Worm (Caenorhabditis elegans) whole organism, L1 larva: ENCODE results near the gene R06F6.8.

Source experiments
- C04F5.9 ChIP-seq: sonication (generic microtip); optimal IDR thresholded peaks from 2 replicates; lab custom pipeline; 2016; ENCODE audit warnings: missing genetic modification characterization, missing compliant biosample characterization
- C16A3.4 ChIP-seq: fragments of 150-350 bp; optimal IDR thresholded peaks from 2 replicates; lab custom pipeline; 2014; ENCODE audit warnings: missing biosample characterization, missing genetic modification characterization
- C34B4.2 ChIP-seq: sonication (generic microtip); optimal IDR thresholded peaks from 2 replicates; lab custom pipeline; 2017; ENCODE audit warnings: mild to moderate bottlenecking, missing genetic modification characterization, missing compliant biosample characterization
- F16B12.6 ChIP-seq: fragments of 150-350 bp; optimal IDR thresholded peaks from 2 replicates; lab custom pipeline; 2014; ENCODE audit warnings: missing biosample characterization, missing genetic modification characterization
- aly-2 ChIP-seq: fragments of 150-350 bp; optimal IDR thresholded peaks from 2 replicates; lab custom pipeline; 2014; ENCODE audit warnings: missing biosample characterization, missing genetic modification characterization
- blmp-1 ChIP-seq: fragments of 150-350 bp; optimal IDR thresholded peaks from 2 replicates; lab custom pipeline; 2014; ENCODE audit warnings: missing biosample characterization, missing genetic modification characterization
- ceh-63 ChIP-seq: fragments of 200-800 bp; sonication (Bioruptor generic); optimal IDR thresholded peaks from 2 replicates; lab custom pipeline; 2018; ENCODE audit warnings: mild to moderate bottlenecking, missing genetic modification characterization, missing compliant biosample characterization
- ceh-8 ChIP-seq: fragments of 200-800 bp; sonication (Bioruptor generic); optimal IDR thresholded peaks from 2 replicates; lab custom pipeline; 2018; ENCODE audit warnings: mild to moderate bottlenecking, missing genetic modification characterization, moderate library complexity, missing compliant biosample characterization
- ceh-82 ChIP-seq, 3 experiments: fragments of 150-350 bp in 1 of 3; sonication (generic microtip) in 2 of 3; optimal IDR thresholded peaks; 2 replicates each; lab custom pipeline; 2014 to 2017; ENCODE audit warnings: missing biosample characterization in 3 of 3, missing genetic modification characterization in 3 of 3
- ceh-90 ChIP-seq: sonication (generic microtip); optimal IDR thresholded peaks from 2 replicates; lab custom pipeline; 2016; ENCODE audit warnings: missing genetic modification characterization, missing compliant biosample characterization
- dpl-1 ChIP-seq, 3 experiments: fragments of 150-350 bp in 2 of 3; sonication (generic microtip) in 1 of 3; optimal IDR thresholded peaks; 2 replicates each; lab custom pipeline; 2014 to 2017; ENCODE audit warnings: missing biosample characterization in 3 of 3, missing genetic modification characterization in 3 of 3, missing genetic modification reagents in 3 of 3
- efl-1 ChIP-seq, 4 experiments: fragments of 150-350 bp; optimal IDR thresholded peaks in 3 of 4; peaks in 1 of 4; 1 replicate in 1 of 4; 2 replicates in 3 of 4; lab custom pipeline; 2014; ENCODE audit warnings: missing biosample characterization in 2 of 4, missing genetic modification characterization in 2 of 4, missing genetic modification reagents in 2 of 4
- ets-5 ChIP-seq: fragments of 200-800 bp; sonication (Bioruptor generic); IDR thresholded peaks from 2 replicates; pipeline ENCODE4 v1.3.6; 2022; ENCODE audit warnings: missing genetic modification characterization, missing compliant biosample characterization
- fkh-10 ChIP-seq: sonication (generic microtip); optimal IDR thresholded peaks from 2 replicates; lab custom pipeline; 2017; ENCODE audit warnings: missing biosample characterization, missing genetic modification reagents, missing genetic modification characterization
- fkh-4 ChIP-seq: sonication (generic microtip); optimal IDR thresholded peaks from 2 replicates; lab custom pipeline; 2016; ENCODE audit warnings: missing compliant biosample characterization, missing genetic modification characterization, borderline replicate concordance
- fos-1 ChIP-seq: fragments of 150-350 bp; optimal IDR thresholded peaks from 2 replicates; lab custom pipeline; 2014; ENCODE audit warnings: missing biosample characterization, missing genetic modification characterization
- irx-1 ChIP-seq: sonication (generic microtip); optimal IDR thresholded peaks from 2 replicates; lab custom pipeline; 2016; ENCODE audit warnings: missing genetic modification characterization, missing compliant biosample characterization
- isw-1 ChIP-seq: fragments of 200-800 bp; sonication (Bioruptor generic); IDR thresholded peaks from 2 replicates; pipeline ENCODE4 v1.3.6; 2022; ENCODE audit warnings: missing genetic modification characterization, missing compliant biosample characterization
- lin-14 ChIP-seq: fragments of 200-800 bp; sonication (Bioruptor generic); optimal IDR thresholded peaks from 2 replicates; lab custom pipeline; 2018; ENCODE audit warnings: mild to moderate bottlenecking, missing genetic modification characterization, moderate library complexity, missing compliant biosample characterization
- lin-15B ChIP-seq: fragments of 150-350 bp; sonication (generic microtip); optimal IDR thresholded peaks from 3 replicates; lab custom pipeline; 2014; ENCODE audit warnings: missing biosample characterization, missing genetic modification characterization
- lir-3 ChIP-seq: sonication (generic microtip); optimal IDR thresholded peaks from 2 replicates; lab custom pipeline; 2016; ENCODE audit warnings: mild to moderate bottlenecking, missing genetic modification characterization, moderate library complexity, missing compliant biosample characterization; ENCODE audit not compliant: poor library complexity
- lsy-2 ChIP-seq, 2 experiments: fragments of 150-350 bp; optimal IDR thresholded peaks; 2 replicates each; lab custom pipeline; 2014; ENCODE audit warnings: missing biosample characterization in 2 of 2, missing genetic modification characterization in 2 of 2
- mab-9 ChIP-seq: fragments of 200-800 bp; sonication (Bioruptor generic); IDR thresholded peaks from 2 replicates; pipeline ENCODE4 v1.3.6; 2022; ENCODE audit warnings: missing genetic modification reagents, missing genetic modification characterization, missing compliant biosample characterization
- mdl-1 ChIP-seq, 2 experiments: fragments of 150-350 bp; optimal IDR thresholded peaks; 2 replicates each; lab custom pipeline; 2014 to 2017; ENCODE audit warnings: missing biosample characterization in 2 of 2, missing genetic modification characterization in 2 of 2, inconsistent platforms in 1 of 2
- mep-1 ChIP-seq: fragments of 150-350 bp; optimal IDR thresholded peaks from 2 replicates; lab custom pipeline; 2014; ENCODE audit warnings: missing biosample characterization, missing genetic modification characterization
- nhr-19 ChIP-seq: fragments of 200-800 bp; sonication (Bioruptor generic); conservative IDR thresholded peaks from 2 replicates; pipeline ENCODE4 v1.3.6; 2022; ENCODE audit warnings: missing genetic modification characterization, missing compliant biosample characterization
- nhr-237 ChIP-seq: fragments of 150-350 bp; optimal IDR thresholded peaks from 2 replicates; lab custom pipeline; 2014; ENCODE audit warnings: missing biosample characterization, missing genetic modification characterization
- nhr-47 ChIP-seq: sonication (generic microtip); optimal IDR thresholded peaks from 2 replicates; lab custom pipeline; 2016; ENCODE audit warnings: mild to moderate bottlenecking, missing genetic modification characterization, moderate library complexity, missing compliant biosample characterization
- nhr-76 ChIP-seq: sonication (generic microtip); optimal IDR thresholded peaks from 2 replicates; lab custom pipeline; 2017; ENCODE audit warnings: missing biosample characterization, missing genetic modification characterization
- nhr-77 ChIP-seq: fragments of 150-350 bp; optimal IDR thresholded peaks from 2 replicates; lab custom pipeline; 2014; ENCODE audit warnings: missing biosample characterization, missing genetic modification characterization
- nhr-90 ChIP-seq: sonication (generic microtip); optimal IDR thresholded peaks from 2 replicates; lab custom pipeline; 2016; ENCODE audit warnings: mild to moderate bottlenecking, missing genetic modification characterization, missing compliant biosample characterization; ENCODE audit not compliant: poor library complexity
- pag-3 ChIP-seq: sonication (generic microtip); optimal IDR thresholded peaks from 2 replicates; lab custom pipeline; 2017; ENCODE audit warnings: missing genetic modification characterization, mild to moderate bottlenecking, missing compliant biosample characterization, antibody characterized with exemption, borderline replicate concordance; ENCODE audit not compliant: insufficient read depth
- sox-4 ChIP-seq: sonication (generic microtip); optimal IDR thresholded peaks from 2 replicates; lab custom pipeline; 2016; ENCODE audit warnings: missing genetic modification characterization, missing compliant biosample characterization
- sptf-1 ChIP-seq: fragments of 150-350 bp; optimal IDR thresholded peaks from 2 replicates; lab custom pipeline; 2014; ENCODE audit warnings: missing biosample characterization, missing genetic modification characterization
- sup-37 ChIP-seq: fragments of 200-800 bp; sonication (Bioruptor generic); optimal IDR thresholded peaks from 2 replicates; lab custom pipeline; 2018; ENCODE audit warnings: mild to moderate bottlenecking, missing genetic modification characterization, missing compliant biosample characterization
- tbx-2 ChIP-seq: sonication (generic microtip); optimal IDR thresholded peaks from 2 replicates; lab custom pipeline; 2016; ENCODE audit warnings: missing genetic modification characterization, missing compliant biosample characterization
- unc-130 ChIP-seq: fragments of 150-350 bp; optimal IDR thresholded peaks from 2 replicates; lab custom pipeline; 2017; ENCODE audit warnings: missing biosample characterization, missing genetic modification characterization, inconsistent platforms
- unc-98 ChIP-seq: fragments of 200-800 bp; sonication (Bioruptor generic); IDR thresholded peaks from 2 replicates; pipeline ENCODE4 v1.3.6; 2022; ENCODE audit warnings: missing genetic modification characterization, missing compliant biosample characterization
- zip-4 ChIP-seq: fragments of 200-800 bp; sonication (Bioruptor generic); optimal IDR thresholded peaks from 2 replicates; lab custom pipeline; 2018; ENCODE audit warnings: mild to moderate bottlenecking, missing genetic modification characterization, moderate library complexity, missing compliant biosample characterization

Gene R06F6.8

DNA sequence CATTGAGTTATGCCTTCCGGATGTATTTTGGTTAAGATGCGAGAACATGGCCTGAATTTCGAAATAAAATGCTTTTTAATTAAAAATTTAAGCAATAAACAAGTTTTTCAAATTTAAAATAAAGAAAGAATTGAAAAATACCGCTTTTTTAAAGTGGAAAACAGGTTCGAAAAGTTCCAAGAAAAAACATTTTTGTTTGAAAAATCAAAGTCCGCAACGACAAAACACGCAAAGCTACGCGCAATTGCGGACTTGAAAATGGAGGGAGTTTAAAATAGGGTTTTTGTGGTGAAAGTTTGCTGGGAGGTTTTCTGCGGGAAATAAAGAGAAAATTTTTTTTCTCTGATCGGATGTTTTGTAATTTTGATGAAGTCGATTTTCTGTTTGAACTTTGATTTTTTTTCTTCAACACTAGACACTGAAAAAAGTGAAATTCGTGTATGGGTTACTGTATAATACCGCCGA, 21.3 kb downstream of the R06F6.8 start, which contains the start of gene npp-19 (continued):
- TF ChIP-seq sup-37 (GFP tag; lab: Kevin White, UChicago) (no peak), unc-130 (tag; lab: Kevin White, UChicago) (peak; percentile 34), nhr-77 (tag; lab: Kevin White, UChicago) (peak; percentile 56), fkh-10 (GFP tag; lab: Kevin White, UChicago) (no peak), nhr-47 (tag; lab: Kevin White, UChicago) (peak; percentile 81), irx-1 (tag; lab: Kevin White, UChicago) (no peak), ets-5 (GFP tag; lab: Robert Waterston, UW) (no peak), ceh-90 (tag; lab: Kevin White, UChicago) (no peak), F16B12.6 (tag; lab: Kevin White, UChicago) (peak; percentile 99), ceh-82 (tag; optimal IDR thresholded peaks at IDR 0.05; lab: Kevin White, UChicago) (peak; percentile 64 to 83 (median 70)), zip-4 (no peak), fkh-4 (tag; lab: Kevin White, UChicago) (no peak), tbx-2 (tag; lab: Kevin White, UChicago) (peak; percentile 67), C04F5.9 (peak; percentile 67), pag-3 (tag; lab: Kevin White, UChicago) (no peak), efl-1 (optimal IDR thresholded peaks at IDR 0.05; lab: Kevin White, UChicago) (peak; percentile 99), efl-1 (GFP tag; optimal IDR thresholded peaks at IDR 0.05 in 1 of 2; lab: Kevin White, UChicago) (peak; percentile 99 to 100), isw-1 (peak; percentile 53), fos-1 (peak; percentile 38), mab-9 (GFP tag; lab: Robert Waterston, UW) (no peak), nhr-19 (GFP tag; lab: Robert Waterston, UW) (peak; percentile 70), C34B4.2 (no peak)

DNA sequence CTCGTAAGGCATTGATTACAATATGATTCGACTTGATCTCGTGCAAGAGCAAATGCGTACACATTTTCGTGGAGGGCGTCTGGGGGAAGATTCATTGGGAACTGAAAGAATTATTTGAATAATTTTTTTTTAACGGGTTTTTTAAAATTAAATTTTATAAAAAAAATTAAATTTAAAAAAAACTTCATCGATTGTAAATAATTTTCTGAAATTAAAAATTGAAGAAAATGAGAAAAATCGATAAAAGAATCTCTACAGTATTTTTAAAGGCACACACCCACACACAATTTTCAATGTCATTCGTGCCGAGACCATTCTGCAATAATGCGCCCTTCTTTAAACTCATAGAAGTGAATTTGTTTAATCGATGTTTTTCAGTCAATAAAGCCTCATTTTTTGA, 23.6 kb downstream of the R06F6.8 start, which contains the start of gene set-14:
Gene set-14 (minus strand): TSS at position 101 of the 400 bp plus-strand sequence.
- TF ChIP-seq sox-4 (tag; lab: Kevin White, UChicago) (no peak), dpl-1 (GFP tag; optimal IDR thresholded peaks at IDR 0.05; lab: Kevin White, UChicago) (no peak), irx-1 (tag; lab: Kevin White, UChicago) (no peak), mab-9 (GFP tag; lab: Robert Waterston, UW) (no peak), lir-3 (tag; lab: Kevin White, UChicago) (no peak), nhr-90 (tag; lab: Kevin White, UChicago) (no peak), fos-1 (no peak), C34B4.2 (no peak), C16A3.4 (tag; lab: Kevin White, UChicago) (no peak), fkh-10 (GFP tag; lab: Kevin White, UChicago) (no peak), sptf-1 (tag; lab: Kevin White, UChicago) (no peak), C04F5.9 (no peak), nhr-76 (tag; lab: Kevin White, UChicago) (no peak), lsy-2 (tag; optimal IDR thresholded peaks at IDR 0.05; lab: Kevin White, UChicago) (no peak), mep-1 (tag; lab: Kevin White, UChicago) (no peak), ceh-8 (GFP tag; lab: Kevin White, UChicago) (no peak), zip-4 (no peak), aly-2 (tag; lab: Kevin White, UChicago) (no peak), ets-5 (GFP tag; lab: Robert Waterston, UW) (no peak), lin-15B (tag; lab: Kevin White, UChicago) (no peak)

DNA sequence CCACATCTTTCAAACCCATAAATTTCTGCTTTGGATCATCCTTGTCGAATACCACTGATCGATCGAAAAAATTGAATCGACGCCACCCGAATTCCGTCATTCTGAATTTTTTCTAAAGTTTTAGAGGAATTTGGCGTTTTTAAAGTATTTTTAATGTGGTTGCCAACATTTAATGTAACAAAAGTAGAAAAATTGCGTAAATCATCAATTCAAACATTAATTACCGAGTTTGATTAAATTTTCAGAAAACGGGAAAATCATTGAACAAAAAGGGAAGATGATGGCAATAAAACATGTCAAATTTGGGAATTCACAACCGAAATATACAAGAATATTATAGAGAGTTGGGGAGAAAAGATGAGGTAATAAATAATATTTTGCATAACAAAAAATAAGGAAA, 26.4 kb downstream of the R06F6.8 start, which contains the start of gene vps-11:
Gene vps-11 (minus strand): TSS at position 101 of the 400 bp plus-strand sequence.
- TF ChIP-seq efl-1 (optimal IDR thresholded peaks at IDR 0.05; lab: Kevin White, UChicago), result no peak
- no peak for TF ChIP-seq efl-1 (GFP tag; optimal IDR thresholded peaks at IDR 0.05 in 1 of 2; lab: Kevin White, UChicago)
- no peak for TF ChIP-seq blmp-1 (tag; lab: Kevin White, UChicago)
- TF ChIP-seq ceh-63 (GFP tag; lab: Kevin White, UChicago), result no peak
- no peak for TF ChIP-seq C04F5.9
- TF ChIP-seq ets-5 (GFP tag; lab: Robert Waterston, UW), result no peak
- no peak for TF ChIP-seq lin-14 (GFP tag; lab: Kevin White, UChicago)
- TF ChIP-seq unc-98 (GFP tag; lab: Robert Waterston, UW), result no peak
- no peak for TF ChIP-seq fos-1
- TF ChIP-seq nhr-237 (tag; lab: Kevin White, UChicago), result no peak
- no peak for TF ChIP-seq mdl-1 (tag; optimal IDR thresholded peaks at IDR 0.05; lab: Kevin White, UChicago)
- TF ChIP-seq C16A3.4 (tag; lab: Kevin White, UChicago), result no peak
- no peak for TF ChIP-seq sox-4 (tag; lab: Kevin White, UChicago)
